Worm (Caenorhabditis elegans) whole organism, late embryonic: ENCODE results near the gene hda-4.

ENCODE experiments used
- T23F11.4 ChIP-seq: fragments of 200-800 bp; sonication (Bioruptor generic); optimal IDR thresholded peaks from 2 replicates; lab custom pipeline; 2018; ENCODE audit warnings: mild to moderate bottlenecking, missing genetic modification characterization, missing compliant biosample characterization
- ceh-18 ChIP-seq: sonication (generic microtip); optimal IDR thresholded peaks from 2 replicates; lab custom pipeline; 2016; ENCODE audit warnings: missing genetic modification characterization, missing compliant biosample characterization
- ceh-48 ChIP-seq: sonication (generic microtip); optimal IDR thresholded peaks from 2 replicates; lab custom pipeline; 2016; ENCODE audit warnings: missing genetic modification characterization, inconsistent platforms, missing compliant biosample characterization
- dmd-4 ChIP-seq: sonication (generic microtip); optimal IDR thresholded peaks from 2 replicates; lab custom pipeline; 2016; ENCODE audit warnings: borderline replicate concordance, missing genetic modification characterization, missing compliant biosample characterization
- fkh-10 ChIP-seq: fragments of 150-350 bp; optimal IDR thresholded peaks from 2 replicates; lab custom pipeline; 2014; ENCODE audit warnings: missing biosample characterization, missing genetic modification reagents, missing genetic modification characterization
- hlh-6 ChIP-seq: sonication (generic microtip); optimal IDR thresholded peaks from 2 replicates; lab custom pipeline; 2016; ENCODE audit warnings: missing genotype, missing genetic modification characterization, missing compliant biosample characterization
- nfya-1 ChIP-seq: sonication (generic microtip); optimal IDR thresholded peaks from 2 replicates; lab custom pipeline; 2017; ENCODE audit warnings: missing genetic modification characterization, mild to moderate bottlenecking, missing compliant biosample characterization, antibody characterized with exemption, moderate library complexity
- nhr-11 ChIP-seq: fragments of 150-350 bp; optimal IDR thresholded peaks from 2 replicates; lab custom pipeline; 2014; ENCODE audit warnings: missing biosample characterization, missing genetic modification characterization
- pag-3 ChIP-seq: sonication (generic microtip); optimal IDR thresholded peaks from 2 replicates; lab custom pipeline; 2016; ENCODE audit warnings: missing compliant biosample characterization, missing genetic modification characterization, borderline replicate concordance
- pha-4 ChIP-seq: fragments of 150-350 bp; optimal IDR thresholded peaks from 2 replicates; lab custom pipeline; 2018; ENCODE audit warnings: missing biosample characterization, missing genetic modification reagents, missing genetic modification characterization
- ttx-3 ChIP-seq: sonication (generic microtip); optimal IDR thresholded peaks from 2 replicates; lab custom pipeline; 2016; ENCODE audit warnings: missing genetic modification reagents, missing genetic modification characterization, missing compliant biosample characterization
- unc-86 ChIP-seq: sonication (generic microtip); optimal IDR thresholded peaks from 2 replicates; lab custom pipeline; 2016; ENCODE audit warnings: missing genetic modification characterization, missing compliant biosample characterization

ce11 chrX:16704086-16704485, 25.3 kb upstream of the hda-4 start:
- TF ChIP-seq unc-86 (tag; lab: Kevin White, UChicago) (no peak), nfya-1 (tag; lab: Kevin White, UChicago) (no peak), hlh-6 (no peak), pha-4 (tag; lab: Kevin White, UChicago) (no peak), fkh-10 (GFP tag; lab: Kevin White, UChicago) (no peak), dmd-4 (tag; lab: Kevin White, UChicago) (no peak), pag-3 (tag; lab: Kevin White, UChicago) (no peak), T23F11.4 (no peak), ttx-3 (no peak), ceh-48 (tag; lab: Kevin White, UChicago) (no peak), ceh-18 (tag; lab: Kevin White, UChicago) (no peak), nhr-11 (no peak)
